Worm (Caenorhabditis elegans) whole organism, midembryonic: ENCODE measurements around the gene F56B6.6.

Experiments used
- ref-1 ChIP-seq: fragments of 200-800 bp; sonication (Bioruptor generic); conservative IDR thresholded peaks from 2 replicates; pipeline ENCODE4 v1.3.6; 2022; ENCODE audit warnings: missing genetic modification reagents, missing genetic modification characterization, missing compliant biosample characterization
- ztf-29 ChIP-seq: fragments of 200-800 bp; sonication (Bioruptor generic); IDR thresholded peaks from 2 replicates; pipeline ENCODE4 v1.3.6; 2022; ENCODE audit warnings: missing genetic modification reagents, missing genetic modification characterization, missing compliant biosample characterization

- no peak for TF ChIP-seq ref-1 (GFP tag; lab: Robert Waterston, UW)
- TF ChIP-seq ztf-29, result no peak
Measured at ce11 chrX:3495776-3496175, 37.0 kb downstream of the F56B6.6 start, which contains the start of gene glt-1.
